Fruit fly (Drosophila melanogaster) S2 (cell line): ENCODE results near the gene tow.

Experiments
- CG8478 ChIP-seq: fragments of >200 bp; optimal IDR thresholded peaks from 2 replicates; lab custom pipeline; 2018
- CTCF ChIP-seq, 2 experiments: fragments of >200 bp; optimal IDR thresholded peaks; 2 replicates each; lab custom pipeline; 2018

Gene tow

DNA sequence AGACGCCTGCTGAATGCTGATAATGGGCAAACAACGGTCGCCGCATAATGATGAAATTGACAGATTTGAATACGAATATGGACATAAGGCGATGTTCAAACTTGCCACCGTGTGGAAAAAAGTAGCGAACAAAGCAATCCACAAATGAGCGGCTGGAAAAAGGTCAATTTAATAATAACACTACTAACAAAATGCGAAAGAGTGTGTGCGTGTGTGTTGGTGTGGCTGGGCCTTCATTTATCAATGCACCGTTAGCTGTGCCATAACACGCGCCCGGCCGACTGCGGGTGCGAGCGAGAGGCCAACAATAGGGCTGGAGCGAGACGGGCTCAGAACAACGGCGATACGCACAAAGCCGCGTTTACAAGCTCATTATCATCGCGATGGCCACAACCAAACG is 33.2 kb downstream of the tow start:
- TF ChIP-seq CG8478 (no peak), CTCF (optimal IDR thresholded peaks at IDR 0.05; lab: Kevin White, UChicago) (no peak)

- TF ChIP-seq CTCF (optimal IDR thresholded peaks at IDR 0.05; lab: Kevin White, UChicago): no peak
- TF ChIP-seq CG8478: no peak
These were observed 34.0 kb downstream of the tow start for dm6 chr3L:6976601-6977140.

DNA sequence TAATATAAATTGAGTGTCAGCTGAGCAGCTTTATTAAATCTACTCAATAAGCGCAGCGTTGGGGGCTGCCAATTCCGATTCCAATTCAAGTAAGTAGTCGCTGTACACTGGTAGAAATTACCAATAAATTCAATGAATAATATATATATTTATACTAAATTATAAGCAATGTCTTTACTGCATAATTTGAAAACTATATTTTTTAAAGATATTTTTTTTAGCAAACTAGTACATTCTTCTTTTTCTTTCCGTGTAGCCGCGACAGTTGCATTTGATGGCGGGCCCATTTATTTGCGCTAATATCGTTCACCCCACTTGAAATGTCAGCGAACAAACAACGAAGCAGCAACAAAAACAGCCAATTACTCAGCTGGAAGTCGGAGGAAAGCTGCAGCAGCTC is 34.7 kb downstream of the tow start:
- TF ChIP-seq CG8478 (no peak), CTCF (optimal IDR thresholded peaks at IDR 0.05; lab: Kevin White, UChicago) (no peak)

- no peak for TF ChIP-seq CG8478
- TF ChIP-seq CTCF (optimal IDR thresholded peaks at IDR 0.05; lab: Kevin White, UChicago): no peak
These were observed 35.5 kb downstream of the tow start for dm6 chr3L:6978030-6978683.

dm6 chr3L:6978757-6979386 is 36.2 kb downstream of the tow start:
- no peak for TF ChIP-seq CTCF (optimal IDR thresholded peaks at IDR 0.05; lab: Kevin White, UChicago)
- no peak for TF ChIP-seq CG8478

- TF ChIP-seq CG8478 (no peak), CTCF (optimal IDR thresholded peaks at IDR 0.05; lab: Kevin White, UChicago) (peak; percentile 76)
These were observed 37.0 kb downstream of the tow start, which contains the start of gene Galphai for dm6 chr3L:6979387-6980249. TSS of gene Galphai (minus strand) at chr3L:6980044.

DNA sequence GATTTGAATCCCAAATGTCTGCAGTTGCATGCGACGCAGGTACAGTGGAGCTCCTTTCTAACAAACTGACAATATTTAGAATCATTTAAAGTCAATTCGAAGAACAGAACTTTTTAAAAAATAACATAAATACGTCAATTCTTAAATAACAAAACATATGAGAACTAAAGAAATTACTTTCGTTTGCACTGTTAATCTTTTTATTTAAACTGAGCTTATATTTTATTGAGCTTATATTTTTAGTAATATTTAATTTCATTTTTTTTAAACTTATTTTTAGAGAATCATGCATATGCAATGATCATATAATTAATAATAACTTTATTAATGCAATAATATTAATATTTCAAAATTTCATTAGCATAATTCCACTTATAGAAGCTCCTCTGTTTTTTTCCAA is 37.9 kb downstream of the tow start:
- no peak for TF ChIP-seq CG8478

DNA sequence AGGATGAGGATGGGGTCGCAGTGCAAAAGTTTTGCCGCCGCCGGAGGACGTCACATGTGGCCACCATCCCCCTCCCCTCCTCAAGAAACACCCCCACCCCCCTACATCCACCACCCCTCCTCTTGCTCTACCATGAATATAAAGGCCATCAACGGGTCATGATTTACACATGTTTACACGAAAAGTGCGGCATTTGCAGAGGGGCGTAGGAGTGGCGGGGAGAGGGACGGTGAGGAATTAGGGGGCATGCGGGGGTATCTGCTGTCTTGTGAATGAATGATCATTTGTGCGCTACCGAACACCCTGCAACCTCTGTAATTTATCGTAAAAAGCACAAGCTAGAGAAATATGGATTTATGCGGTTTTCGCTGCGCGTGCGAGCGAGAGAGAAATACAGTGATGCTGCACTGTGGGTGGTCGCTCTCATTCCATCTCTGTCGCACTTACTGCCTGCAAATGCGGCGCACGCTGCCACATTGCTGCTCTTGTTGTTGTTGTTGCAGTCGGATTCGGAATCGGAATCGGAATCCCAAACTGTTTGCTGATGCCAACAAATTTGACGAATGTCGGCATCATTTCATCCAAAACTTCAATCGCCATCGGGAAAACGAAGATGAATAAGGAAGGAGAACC is 38.6 kb downstream of the tow start:
- no peak for TF ChIP-seq CG8478
- no peak for TF ChIP-seq CTCF (optimal IDR thresholded peaks at IDR 0.05; lab: Kevin White, UChicago)

dm6 chr3L:6981823-6982222 is 39.2 kb downstream of the tow start:
- TF ChIP-seq CG8478: no peak

DNA sequence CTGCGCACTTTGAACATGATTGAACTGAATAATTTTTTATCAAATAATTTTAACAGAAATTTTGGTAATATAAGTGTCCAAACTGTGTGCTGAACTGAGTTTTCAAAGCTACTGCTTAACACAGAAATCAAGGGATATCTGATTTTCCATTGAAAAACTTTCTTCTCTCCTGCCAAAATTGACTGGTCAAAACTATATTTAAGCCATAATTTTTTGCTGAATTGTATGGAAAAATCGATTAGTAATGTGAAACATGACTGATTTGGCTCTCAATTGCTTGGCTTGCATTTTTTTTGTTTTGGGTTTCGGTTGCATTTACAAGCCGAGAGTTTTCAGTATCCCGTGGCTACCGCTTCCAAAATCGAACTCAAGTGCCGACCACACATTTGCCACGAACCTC is 41.8 kb downstream of the tow start, which contains the start of the genes CG32388 and CG43439:
TSS of gene CG32388 (minus strand) at position 101 of the 400 bp plus-strand sequence.
TSS of gene CG43439 (minus strand) at position 101 of the 400 bp plus-strand sequence.
- no peak for TF ChIP-seq CTCF (optimal IDR thresholded peaks at IDR 0.05; lab: Kevin White, UChicago)
- no peak for TF ChIP-seq CG8478

dm6 chr3L:6988942-6989569 is 46.4 kb downstream of the tow start:
- TF ChIP-seq CG8478 (no peak), CTCF (optimal IDR thresholded peaks at IDR 0.05; lab: Kevin White, UChicago) (no peak)

DNA sequence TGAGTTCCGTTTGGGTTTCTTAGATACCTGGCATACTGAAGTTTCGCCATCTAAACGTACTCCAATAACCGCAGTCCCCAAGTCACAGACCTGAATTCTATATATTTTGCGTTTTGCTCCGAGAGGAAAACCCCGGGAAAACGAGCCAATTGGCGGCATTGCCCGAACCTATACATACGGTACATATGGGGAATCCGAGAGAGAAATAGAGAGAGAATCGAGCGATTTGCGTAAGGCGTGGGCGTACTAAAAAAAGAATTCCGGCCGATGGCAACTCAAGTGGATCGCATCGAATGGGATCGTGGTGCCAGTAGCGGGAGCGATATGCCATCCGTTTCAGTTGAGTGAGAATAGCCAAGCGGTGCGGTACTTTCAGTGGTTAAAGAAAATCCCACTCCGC is 47.6 kb downstream of the tow start, which contains the start of gene bin:
TSS of gene bin (plus strand) at position 335 of the 400 bp plus-strand sequence.
- no peak for TF ChIP-seq CG8478
- TF ChIP-seq CTCF (optimal IDR thresholded peaks at IDR 0.05; lab: Kevin White, UChicago): no peak

- TF ChIP-seq CG8478 (no peak), CTCF (optimal IDR thresholded peaks at IDR 0.05; lab: Kevin White, UChicago) (no peak)
These were observed 50.7 kb downstream of the tow start for dm6 chr3L:6993350-6993749.

- peak; percentile 69 to 89 for TF ChIP-seq CTCF (optimal IDR thresholded peaks at IDR 0.05; lab: Kevin White, UChicago)
These were observed 52.1 kb downstream of the tow start for dm6 chr3L:6994464-6995363.
